Worm (Caenorhabditis elegans) whole organism, mixed stage, embryonic: ENCODE data around the gene Y82E9BR.8.

Experiments used
- elt-1 ChIP-seq: sonication (generic microtip); optimal IDR thresholded peaks from 2 replicates; lab custom pipeline; 2017; ENCODE audit warnings: missing genetic modification characterization, mild to moderate bottlenecking, missing compliant biosample characterization, antibody characterized with exemption, moderate library complexity, borderline replicate concordance; ENCODE audit not compliant: insufficient read depth
- elt-3 ChIP-seq: fragments of 150-350 bp; optimal IDR thresholded peaks from 2 replicates; lab custom pipeline; 2014; ENCODE audit warnings: missing biosample characterization, missing genetic modification characterization
- lsy-2 ChIP-seq: fragments of 150-350 bp; optimal IDR thresholded peaks from 2 replicates; lab custom pipeline; 2014; ENCODE audit warnings: missing biosample characterization, missing genetic modification characterization
- nhr-12 ChIP-seq: fragments of 150-350 bp; optimal IDR thresholded peaks from 2 replicates; lab custom pipeline; 2014; ENCODE audit warnings: missing biosample characterization, missing genetic modification characterization
- nhr-237 ChIP-seq: fragments of 150-350 bp; optimal IDR thresholded peaks from 2 replicates; lab custom pipeline; 2014; ENCODE audit warnings: missing biosample characterization, missing genetic modification characterization
- nhr-28 ChIP-seq: fragments of 150-350 bp; optimal IDR thresholded peaks from 2 replicates; lab custom pipeline; 2014; ENCODE audit warnings: missing biosample characterization, missing genetic modification characterization
- nhr-76 ChIP-seq: sonication (generic microtip); optimal IDR thresholded peaks from 2 replicates; lab custom pipeline; 2017; ENCODE audit warnings: missing biosample characterization, missing genetic modification characterization
- snpc-4 ChIP-seq: fragments of 150-350 bp; optimal IDR thresholded peaks from 2 replicates; lab custom pipeline; 2014; ENCODE audit warnings: missing biosample characterization, missing genetic modification characterization
- unc-39 ChIP-seq: fragments of 150-350 bp; optimal IDR thresholded peaks from 2 replicates; lab custom pipeline; 2014; ENCODE audit warnings: missing biosample characterization, missing genetic modification characterization
- unc-62 ChIP-seq: fragments of 150-350 bp; optimal IDR thresholded peaks from 2 replicates; lab custom pipeline; 2014; ENCODE audit warnings: missing biosample characterization, missing genetic modification reagents, missing genetic modification characterization
- ztf-11 ChIP-seq: fragments of 150-350 bp; optimal IDR thresholded peaks from 2 replicates; lab custom pipeline; 2014; ENCODE audit warnings: missing biosample characterization, missing genetic modification characterization

DNA sequence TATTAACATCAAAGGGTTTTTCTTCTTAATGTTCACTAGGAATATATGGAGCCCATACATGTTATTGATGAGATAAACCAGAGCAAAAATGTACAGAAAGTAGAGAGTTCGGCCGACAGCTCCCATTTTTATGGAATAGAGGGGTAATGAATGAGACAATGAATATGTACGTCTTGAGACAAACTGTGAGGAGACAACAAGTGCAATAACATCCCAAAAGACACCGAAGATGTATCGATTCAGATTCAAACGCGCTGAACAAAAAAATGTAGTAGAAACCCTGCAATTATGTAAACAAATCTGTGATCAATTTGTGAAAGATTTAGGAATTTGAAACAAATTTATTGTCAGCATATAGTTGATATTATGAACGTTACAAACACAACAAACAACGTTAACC lies 10.9 kb downstream of the Y82E9BR.8 start:
- no peak for TF ChIP-seq nhr-76 (tag; lab: Kevin White, UChicago)
- no peak for TF ChIP-seq unc-39 (tag; lab: Kevin White, UChicago)
- TF ChIP-seq snpc-4 = no peak
- TF ChIP-seq unc-62 (GFP tag; lab: Kevin White, UChicago) = no peak
- no peak for TF ChIP-seq nhr-237 (tag; lab: Kevin White, UChicago)
- TF ChIP-seq nhr-28 (tag; lab: Kevin White, UChicago) = no peak
- no peak for TF ChIP-seq elt-1 (tag; lab: Kevin White, UChicago)
- TF ChIP-seq lsy-2 = no peak
- no peak for TF ChIP-seq elt-3 (tag; lab: Kevin White, UChicago)
- no peak for TF ChIP-seq ztf-11
- no peak for TF ChIP-seq nhr-12 (tag; lab: Kevin White, UChicago)
